Fruit fly (Drosophila melanogaster): Measurements from ENCODE around the gene CG13305.

Gene CG13305

DNA sequence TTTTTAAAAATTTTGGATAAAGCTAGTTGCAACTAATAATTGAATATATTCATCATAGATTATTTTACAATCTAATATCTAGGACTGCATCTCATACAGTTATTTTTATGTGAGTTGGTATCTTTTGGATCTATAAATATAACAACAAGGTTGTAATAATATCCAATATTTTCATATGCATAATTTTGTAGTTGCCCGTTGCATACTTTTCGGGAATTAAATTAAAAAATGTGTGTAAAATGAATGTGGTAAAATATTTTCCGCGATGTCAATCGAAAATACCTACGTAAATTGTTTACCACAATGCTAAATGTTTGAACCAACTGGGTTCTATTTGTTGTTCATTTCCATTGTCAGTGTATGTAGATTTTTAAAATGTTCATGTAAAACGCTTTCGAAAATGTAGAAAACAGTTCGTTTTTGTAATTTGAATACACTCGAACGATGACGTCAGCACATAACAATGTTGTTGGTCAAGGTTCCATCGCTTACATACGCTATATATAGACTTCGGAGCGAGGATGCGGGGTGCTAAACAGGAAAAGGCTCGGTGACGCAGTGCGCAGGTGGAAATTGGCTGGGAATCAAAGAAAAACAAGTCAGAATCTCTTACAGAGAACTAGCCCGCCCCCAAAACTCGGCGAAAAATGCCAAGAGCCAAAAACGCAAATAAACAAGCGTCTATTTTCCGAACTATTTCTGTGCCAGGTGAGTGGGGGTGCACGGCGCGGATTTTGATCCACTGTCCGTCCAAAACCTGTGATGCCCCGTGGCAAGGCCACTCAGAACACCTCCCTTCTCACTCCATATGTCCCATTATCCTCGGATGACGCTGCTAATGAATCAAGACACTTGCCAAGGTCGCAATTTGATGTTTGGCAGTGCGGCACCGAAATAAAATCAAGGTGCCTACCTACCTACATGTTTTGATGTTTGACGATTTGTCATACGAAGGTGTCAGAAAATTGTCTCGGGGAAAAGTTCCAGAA, 18.5 kb downstream of the CG13305 start:
- no peak for TF ChIP-seq noc (tag; optimal IDR thresholded peaks at IDR 0.05)

DNA sequence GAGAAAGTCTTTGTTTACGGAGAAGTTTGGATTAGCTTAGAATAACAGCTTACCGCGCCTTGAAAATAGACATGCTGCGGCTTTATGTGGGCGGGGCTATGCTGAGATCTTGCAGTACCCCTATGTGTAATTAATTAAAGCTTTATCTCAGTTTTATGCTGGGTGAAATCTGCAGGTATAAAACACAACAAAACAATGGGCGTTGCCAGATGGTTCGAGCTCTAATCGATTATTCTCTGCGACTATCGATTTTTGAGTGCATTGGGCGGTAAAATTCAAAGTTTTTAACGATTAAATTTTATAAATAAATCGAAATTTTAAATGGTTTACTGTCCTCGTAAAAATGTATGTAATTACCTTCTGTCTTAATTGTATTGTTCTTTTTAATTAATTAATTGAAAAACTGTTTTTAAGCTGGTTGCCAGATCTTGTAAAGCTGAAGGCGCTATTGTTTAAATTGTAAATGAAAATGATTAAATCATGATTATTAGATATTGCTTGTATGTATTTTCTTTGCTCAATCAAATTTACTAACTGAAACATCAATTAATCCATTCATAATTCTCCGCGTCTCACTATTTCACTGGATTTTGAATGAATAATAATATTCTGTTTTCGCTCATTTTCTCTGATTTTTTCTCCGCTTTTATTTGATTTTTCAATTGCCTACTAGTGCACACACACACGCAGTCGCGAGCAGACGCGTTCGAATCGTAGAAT, 22.8 kb downstream of the CG13305 start, which contains the start of the genes GAPsec and Zasp66:
GAPsec (minus strand) TSS at position 200 of the 720 bp plus-strand sequence.
Zasp66 (plus strand) TSS at position 670 of the 720 bp plus-strand sequence.
- no peak for TF ChIP-seq noc (tag; optimal IDR thresholded peaks at IDR 0.05)

DNA sequence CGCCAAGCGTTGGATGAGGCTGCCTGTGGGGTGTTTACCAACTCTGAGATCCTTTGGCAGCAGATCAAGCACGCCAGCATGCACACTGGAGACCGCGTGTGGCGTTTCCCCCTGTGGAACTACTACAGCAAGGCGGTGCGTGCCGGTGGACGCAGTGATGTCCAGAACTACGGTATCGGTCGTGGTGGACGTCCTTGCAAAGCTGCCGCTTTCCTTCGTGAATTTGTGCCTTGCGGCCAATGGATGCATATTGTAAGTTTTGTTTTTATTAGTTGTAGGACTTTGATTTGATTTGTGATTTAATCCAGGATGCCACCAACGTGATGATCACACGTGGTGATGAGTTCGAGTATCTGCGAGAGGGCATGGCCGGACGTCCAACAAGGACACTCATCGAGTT, 25.2 kb downstream of the CG13305 start:
- TF ChIP-seq noc (tag; optimal IDR thresholded peaks at IDR 0.05), result no peak

DNA sequence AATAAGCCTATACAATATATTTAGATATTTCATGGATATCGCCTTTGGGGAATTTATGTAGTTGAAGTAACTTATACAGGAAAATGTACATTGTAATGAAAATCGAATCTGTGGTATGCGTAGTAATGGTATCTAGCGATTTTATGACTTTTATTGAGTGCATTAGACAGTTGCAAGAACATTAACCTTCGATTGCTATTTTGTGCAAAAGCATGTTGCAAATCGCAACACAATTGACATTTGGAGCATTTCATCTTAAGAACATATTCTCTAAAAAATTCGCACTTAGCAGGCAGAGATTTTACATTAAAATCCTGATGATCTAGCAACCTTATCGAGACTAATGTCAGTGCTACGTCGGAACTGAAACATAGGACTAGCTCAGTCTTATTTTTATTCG, 27.0 kb downstream of the CG13305 start, which contains the start of gene S-Lap2:
S-Lap2 (plus strand) TSS at position 301 of the 400 bp plus-strand sequence.
- no peak for TF ChIP-seq noc (tag; optimal IDR thresholded peaks at IDR 0.05)

DNA sequence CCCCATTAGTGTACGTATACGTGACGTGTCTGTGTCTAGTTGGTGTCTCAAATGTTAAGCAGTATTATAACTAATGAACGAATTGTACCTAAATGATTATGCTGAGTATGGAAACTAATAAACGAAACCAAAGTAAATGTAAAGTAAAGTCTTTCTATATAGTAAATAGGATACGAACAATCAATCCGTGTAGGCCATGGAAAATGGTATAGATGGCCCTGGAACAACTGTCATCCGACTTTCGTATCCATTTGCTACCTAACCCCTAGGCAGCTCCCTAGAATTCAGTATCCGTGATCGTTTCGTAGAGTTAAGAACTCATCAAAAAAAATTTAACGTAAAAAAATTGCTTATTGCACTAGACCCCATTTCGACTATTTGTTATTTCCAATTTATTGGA, 29.7 kb downstream of the CG13305 start, which contains the start of gene S-Lap1:
S-Lap1 (plus strand) TSS at position 301 of the 400 bp plus-strand sequence.
- no peak for TF ChIP-seq noc (tag; optimal IDR thresholded peaks at IDR 0.05)

DNA sequence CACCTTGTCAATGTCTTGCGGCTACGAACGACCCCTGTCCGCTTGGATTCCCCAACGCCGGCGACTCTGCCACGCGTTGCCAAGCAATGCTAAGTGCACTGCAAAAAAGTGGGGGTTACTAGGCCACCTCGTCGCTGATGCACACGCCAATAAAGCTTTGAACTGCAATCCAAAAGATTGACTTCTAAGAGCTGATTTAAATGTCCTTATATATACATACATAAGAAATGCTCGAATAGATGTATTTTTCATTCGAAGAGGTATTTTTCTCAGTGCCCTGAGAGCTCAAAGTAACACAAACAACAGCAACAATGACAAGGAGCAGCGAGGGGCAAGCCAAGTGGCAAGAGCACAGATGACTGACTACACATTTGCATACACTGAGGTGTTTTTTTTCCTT, 39.2 kb downstream of the CG13305 start:
- TF ChIP-seq noc (tag; optimal IDR thresholded peaks at IDR 0.05), result no peak

DNA sequence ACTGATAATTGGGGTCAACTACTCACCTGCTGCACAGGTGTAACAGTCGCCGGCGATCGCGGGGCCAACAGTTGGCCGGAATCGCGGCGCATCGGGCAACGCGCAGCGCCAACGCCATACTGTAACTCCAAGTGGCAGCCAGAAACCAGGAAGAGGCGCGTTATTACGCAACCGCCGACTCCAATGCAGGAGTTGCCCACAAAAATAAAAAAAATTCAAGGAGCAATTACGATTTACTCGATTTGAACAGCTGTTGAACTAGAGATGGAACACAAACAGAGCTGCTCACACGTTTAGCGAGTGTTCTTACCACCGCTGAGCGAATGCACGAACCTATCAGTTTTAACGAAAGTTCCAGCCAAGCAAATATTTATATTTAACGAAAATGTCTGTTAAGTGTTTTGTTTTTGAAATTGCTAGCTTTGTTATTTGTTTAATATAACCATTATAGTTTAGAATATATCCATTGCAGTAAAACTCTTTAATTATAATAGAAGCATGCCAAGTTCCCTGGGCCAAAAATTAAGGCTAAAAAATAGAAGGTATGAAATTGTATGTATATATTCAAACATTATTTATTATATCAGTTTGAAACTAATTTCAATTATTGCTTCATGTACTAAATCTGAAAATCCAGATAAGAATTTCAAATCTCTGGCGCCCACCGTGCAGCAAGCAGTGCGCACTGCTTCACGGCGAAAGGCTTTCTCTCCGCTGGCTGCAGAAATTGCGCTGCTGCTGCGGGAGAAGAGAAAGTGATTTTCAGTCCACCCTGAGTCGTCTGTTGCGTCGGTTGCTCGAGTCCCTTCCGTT, 42.5 kb downstream of the CG13305 start, which contains the start of the genes CG5989 and CG6282:
CG5989 (minus strand) TSS at position 270 of the 813 bp plus-strand sequence.
CG6282 (plus strand) TSS at position 778 of the 813 bp plus-strand sequence.
- TF ChIP-seq noc (tag; optimal IDR thresholded peaks at IDR 0.05), result no peak

DNA sequence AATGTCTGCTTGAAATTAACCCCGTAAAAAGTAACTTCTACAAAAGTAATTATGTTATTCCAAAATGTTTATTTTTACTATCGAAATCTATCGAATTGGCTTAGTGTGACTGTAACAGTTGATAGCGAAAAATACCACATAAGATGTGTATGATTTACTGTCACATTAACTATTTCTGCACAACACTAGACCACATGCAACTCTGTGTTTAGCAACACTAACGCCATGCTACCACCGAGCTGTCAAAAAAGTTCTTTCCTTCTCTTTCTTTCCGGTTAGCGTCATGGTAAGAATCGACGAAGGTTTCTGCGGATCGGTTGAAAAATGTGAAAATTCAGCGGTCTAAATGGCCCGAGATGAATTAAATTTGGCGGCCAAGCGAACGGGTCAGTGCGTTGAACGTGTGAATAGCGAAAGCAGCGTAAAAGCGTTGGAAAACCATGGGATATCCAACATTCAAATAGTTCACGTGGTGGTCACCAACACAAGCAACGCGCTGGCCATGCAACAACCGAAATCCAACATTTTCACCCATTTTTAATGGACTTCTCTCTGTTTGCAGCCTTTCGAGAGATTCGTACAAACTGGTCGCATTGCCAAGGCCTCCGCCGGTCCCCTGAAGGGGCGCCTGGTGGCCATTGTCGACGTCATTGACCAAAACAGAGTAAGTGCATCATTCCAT, 45.7 kb downstream of the CG13305 start, which contains the start of the genes Nelf-E and RpL14:
Nelf-E (minus strand) TSS at position 128 of the 682 bp plus-strand sequence.
RpL14 (plus strand) TSS at position 255 of the 682 bp plus-strand sequence.
- peak; percentile 85 for TF ChIP-seq noc (tag; optimal IDR thresholded peaks at IDR 0.05)

All from whole organism, larva.